Fruit fly (Drosophila melanogaster) whole organism, embryonic: ENCODE measurements around the gene CG9702.

ENCODE experiments used
- ATbp ChIP-seq: fragments of 200-800 bp; sonication (Bioruptor generic); optimal IDR thresholded peaks from 2 replicates; lab custom pipeline; 2017; ENCODE audit warnings: missing biosample characterization, mild to moderate bottlenecking, missing genetic modification characterization, missing genetic modification reagents
- Aef1 ChIP-seq: fragments of 200-800 bp; sonication (Bioruptor generic); IDR thresholded peaks from 3 replicates; pipeline ENCODE4 v1.3.6; 2022; ENCODE audit warnings: missing biosample characterization, missing genetic modification characterization
- Antp ChIP-seq: fragments of 200-800 bp; sonication (Bioruptor generic); optimal IDR thresholded peaks from 3 replicates; lab custom pipeline; 2016; ENCODE audit warnings: missing biosample characterization, missing genetic modification characterization
- Atf-2 ChIP-seq: fragments of 200-800 bp; sonication (Bioruptor generic); optimal IDR thresholded peaks from 2 replicates; lab custom pipeline; 2016; ENCODE audit warnings: missing biosample characterization, missing genetic modification characterization
- Atf6 ChIP-seq: fragments of 200-800 bp; sonication (Bioruptor generic); IDR thresholded peaks from 2 replicates; pipeline ENCODE4 v1.3.6; 2022; ENCODE audit warnings: missing biosample characterization, missing genetic modification characterization
- CG11723 ChIP-seq: fragments of 200-800 bp; sonication (Bioruptor generic); optimal IDR thresholded peaks from 2 replicates; lab custom pipeline; 2017; ENCODE audit warnings: missing biosample characterization, mild to moderate bottlenecking, missing genetic modification characterization
- CG15269 ChIP-seq: fragments of 200-800 bp; sonication (Bioruptor generic); optimal IDR thresholded peaks from 2 replicates; lab custom pipeline; 2018; ENCODE audit warnings: missing biosample characterization, mild to moderate bottlenecking, missing genetic modification characterization, moderate library complexity
- CG16815 ChIP-seq: fragments of 200-800 bp; sonication (Bioruptor generic); optimal IDR thresholded peaks from 3 replicates; lab custom pipeline; 2017; ENCODE audit warnings: missing biosample characterization, mild to moderate bottlenecking, missing genetic modification characterization
- CG18476 ChIP-seq: fragments of 200-800 bp; sonication (Bioruptor generic); optimal IDR thresholded peaks from 2 replicates; lab custom pipeline; 2016; ENCODE audit warnings: missing biosample characterization, mild to moderate bottlenecking, missing genetic modification characterization
- CG18619 ChIP-seq: fragments of 200-800 bp; sonication (Bioruptor generic); optimal IDR thresholded peaks from 3 replicates; lab custom pipeline; 2017; ENCODE audit warnings: missing biosample characterization, mild to moderate bottlenecking, missing genetic modification characterization
- CG32532 ChIP-seq: fragments of 200-800 bp; sonication (Bioruptor generic); IDR thresholded peaks from 2 replicates; pipeline ENCODE4 v1.3.6; 2022; ENCODE audit warnings: missing biosample characterization, missing genetic modification characterization
- CG3407 ChIP-seq: fragments of 200-800 bp; sonication (Bioruptor generic); optimal IDR thresholded peaks from 2 replicates; lab custom pipeline; 2018; ENCODE audit warnings: missing biosample characterization, mild to moderate bottlenecking, missing genetic modification characterization
- CG3847 ChIP-seq: fragments of 200-800 bp; sonication (Bioruptor generic); IDR thresholded peaks from 2 replicates; pipeline ENCODE4 v1.3.6; 2022; ENCODE audit warnings: missing biosample characterization, missing genetic modification characterization
- CG4328 ChIP-seq: fragments of 200-800 bp; sonication (Bioruptor generic); optimal IDR thresholded peaks from 3 replicates; lab custom pipeline; 2017; ENCODE audit warnings: missing biosample characterization, missing genetic modification reagents, missing genetic modification characterization
- CG6175 ChIP-seq: fragments of 200-800 bp; sonication (Bioruptor generic); IDR thresholded peaks from 3 replicates; pipeline ENCODE4 v1.3.6; 2022; ENCODE audit warnings: missing biosample characterization, missing genetic modification characterization
- CG6689 ChIP-seq: fragments of 200-800 bp; sonication (Bioruptor generic); IDR thresholded peaks from 2 replicates; pipeline ENCODE4 v1.3.6; 2022; ENCODE audit warnings: missing biosample characterization, missing genetic modification characterization
- CG6765 ChIP-seq: fragments of 200-800 bp; sonication (Bioruptor generic); optimal IDR thresholded peaks from 3 replicates; lab custom pipeline; 2017; ENCODE audit warnings: missing biosample characterization, mild to moderate bottlenecking, missing genetic modification characterization
- CG9797 ChIP-seq: fragments of 200-800 bp; sonication (Bioruptor generic); optimal IDR thresholded peaks from 3 replicates; lab custom pipeline; 2018; ENCODE audit warnings: missing biosample characterization, mild to moderate bottlenecking, missing genetic modification characterization
- CG9817 ChIP-seq: fragments of 200-800 bp; sonication (Bioruptor generic); optimal IDR thresholded peaks from 2 replicates; lab custom pipeline; 2018; ENCODE audit warnings: missing biosample characterization, mild to moderate bottlenecking, missing genetic modification characterization, moderate library complexity
- Dbx ChIP-seq: fragments of 200-800 bp; sonication (Bioruptor generic); IDR thresholded peaks from 3 replicates; pipeline ENCODE4 v1.3.6; 2022; ENCODE audit warnings: missing biosample characterization, missing genetic modification characterization
- Dfd ChIP-seq, 2 experiments: fragments of >200 bp; optimal IDR thresholded peaks; 2 replicates each; lab custom pipeline; 2017; ENCODE audit warnings: missing biosample characterization in 2 of 2, missing genetic modification characterization in 2 of 2
- Doc2 ChIP-seq: fragments of 200-800 bp; sonication (Bioruptor generic); IDR thresholded peaks from 2 replicates; pipeline ENCODE4 v1.3.6; 2022; ENCODE audit warnings: missing biosample characterization, missing genetic modification characterization
- Drgx ChIP-seq: fragments of 200-800 bp; sonication (Bioruptor generic); IDR thresholded peaks from 2 replicates; pipeline ENCODE4 v1.3.6; 2022; ENCODE audit warnings: missing biosample characterization, missing genetic modification characterization
- E2f1 ChIP-seq: fragments of 200-800 bp; sonication (Bioruptor generic); IDR thresholded peaks from 2 replicates; pipeline ENCODE4 v1.3.6; 2022; ENCODE audit warnings: missing biosample characterization, missing genetic modification characterization
- Hr78 ChIP-seq, 2 experiments: fragments of 200-800 bp in 1 of 2; fragments of >200 bp in 1 of 2; sonication (Bioruptor generic) in 1 of 2; optimal IDR thresholded peaks; 2 replicates each; lab custom pipeline; 2017 to 2019; ENCODE audit warnings: missing biosample characterization in 2 of 2, missing genetic modification characterization in 2 of 2, mild to moderate bottlenecking in 1 of 2, moderate library complexity in 1 of 2
- Lim3 ChIP-seq: fragments of 200-800 bp; sonication (Bioruptor generic); IDR thresholded peaks from 2 replicates; pipeline ENCODE4 v1.3.6; 2022; ENCODE audit warnings: missing biosample characterization, missing genetic modification characterization
- Mes4 ChIP-seq: fragments of 200-800 bp; sonication (Bioruptor generic); optimal IDR thresholded peaks from 2 replicates; lab custom pipeline; 2016; ENCODE audit warnings: missing biosample characterization, missing genetic modification characterization
- NK7.1 ChIP-seq: fragments of 200-800 bp; sonication (Bioruptor generic); optimal IDR thresholded peaks from 3 replicates; lab custom pipeline; 2016; ENCODE audit warnings: missing biosample characterization, missing genetic modification characterization
- Sin3A ChIP-seq: fragments of >200 bp; optimal IDR thresholded peaks from 2 replicates; lab custom pipeline; 2018
- Usf ChIP-seq: fragments of 200-800 bp; sonication (Bioruptor generic); optimal IDR thresholded peaks from 2 replicates; lab custom pipeline; 2017; ENCODE audit warnings: missing genotype, missing biosample characterization, missing genetic modification characterization
- Xrp1 ChIP-seq: fragments of 200-800 bp; sonication (Bioruptor generic); IDR thresholded peaks from 2 replicates; pipeline ENCODE4 v1.3.6; 2022; ENCODE audit warnings: missing biosample characterization, missing genetic modification characterization
- btn ChIP-seq: fragments of 200-800 bp; sonication (Bioruptor generic); optimal IDR thresholded peaks from 2 replicates; lab custom pipeline; 2016; ENCODE audit warnings: missing biosample characterization, missing genetic modification characterization
- croc ChIP-seq: fragments of 200-800 bp; sonication (Bioruptor generic); conservative IDR thresholded peaks from 3 replicates; pipeline ENCODE4 v1.3.6; 2022; ENCODE audit warnings: missing biosample characterization, missing genetic modification characterization
- dpn ChIP-seq, 2 experiments: fragments of 200-800 bp; sonication (Bioruptor generic); optimal IDR thresholded peaks; 3 replicates each; lab custom pipeline; 2016; ENCODE audit warnings: missing biosample characterization in 2 of 2, missing genetic modification characterization in 2 of 2
- exex ChIP-seq: fragments of 200-800 bp; sonication (Bioruptor generic); optimal IDR thresholded peaks from 4 replicates; lab custom pipeline; 2018; ENCODE audit warnings: missing biosample characterization, mild to moderate bottlenecking, missing genetic modification characterization, moderate library complexity
- fd3F ChIP-seq: fragments of 200-800 bp; sonication (Bioruptor generic); optimal IDR thresholded peaks from 2 replicates; lab custom pipeline; 2018; ENCODE audit warnings: missing biosample characterization, mild to moderate bottlenecking, missing genetic modification characterization, moderate library complexity
- lov ChIP-seq, 2 experiments: fragments of 200-800 bp in 1 of 2; fragments of >200 bp in 1 of 2; sonication (Bioruptor generic) in 1 of 2; IDR thresholded peaks in 1 of 2; optimal IDR thresholded peaks in 1 of 2; 2 replicates in 1 of 2; 3 replicates in 1 of 2; pipeline versions ENCODE4 v1.3.6 to Lab custom; 2017 to 2022; ENCODE audit warnings: missing biosample characterization in 1 of 2, missing genetic modification characterization in 1 of 2
- luna ChIP-seq: fragments of 200-800 bp; sonication (Bioruptor generic); optimal IDR thresholded peaks from 2 replicates; lab custom pipeline; 2016; ENCODE audit warnings: missing biosample characterization, missing genetic modification characterization
- maf-S ChIP-seq: fragments of 200-800 bp; sonication (Bioruptor generic); optimal IDR thresholded peaks from 2 replicates; lab custom pipeline; 2016; ENCODE audit warnings: missing biosample characterization, missing genetic modification characterization
- mam ChIP-seq: fragments of 200-800 bp; sonication (Bioruptor generic); optimal IDR thresholded peaks from 3 replicates; lab custom pipeline; 2016; ENCODE audit warnings: missing biosample characterization, missing genetic modification characterization
- pan ChIP-seq, 4 experiments: fragments of >200 bp in 3 of 4; fragments of 200-800 bp in 1 of 4; sonication (Bioruptor generic) in 1 of 4; optimal IDR thresholded peaks in 3 of 4; IDR thresholded peaks in 1 of 4; 2 replicates each; pipeline versions ENCODE4 v1.3.6 to Lab custom; 2017 to 2022; ENCODE audit warnings: missing biosample characterization in 2 of 4, missing genetic modification characterization in 2 of 4, mixed read lengths in 1 of 4
- pzg ChIP-seq: fragments of 200-800 bp; sonication (Bioruptor generic); optimal IDR thresholded peaks from 3 replicates; lab custom pipeline; 2018; ENCODE audit warnings: missing biosample characterization, mild to moderate bottlenecking, missing genetic modification characterization, moderate library complexity
- run ChIP-seq: fragments of 200-800 bp; sonication (Bioruptor generic); optimal IDR thresholded peaks from 3 replicates; lab custom pipeline; 2018; ENCODE audit warnings: missing biosample characterization, mild to moderate bottlenecking, missing genetic modification characterization
- sc ChIP-seq, 3 experiments: fragments of >200 bp in 2 of 3; fragments of 200-800 bp in 1 of 3; sonication (Bioruptor generic) in 1 of 3; optimal IDR thresholded peaks; 2 replicates in 2 of 3; 3 replicates in 1 of 3; lab custom pipeline; 2017; ENCODE audit warnings: mild to moderate bottlenecking in 1 of 3, missing biosample characterization in 1 of 3, missing genetic modification characterization in 1 of 3, missing genetic modification reagents in 1 of 3
- sd ChIP-seq: fragments of 200-800 bp; sonication (Bioruptor generic); optimal IDR thresholded peaks from 3 replicates; lab custom pipeline; 2018; ENCODE audit warnings: missing biosample characterization, mild to moderate bottlenecking, missing genetic modification characterization, moderate library complexity
- slbo ChIP-seq: fragments of 200-800 bp; sonication (Bioruptor generic); IDR thresholded peaks from 2 replicates; pipeline ENCODE4 v1.3.6; 2022; ENCODE audit warnings: missing biosample characterization, missing genetic modification characterization
- tll ChIP-seq, 2 experiments: fragments of 200-800 bp in 1 of 2; fragments of >200 bp in 1 of 2; sonication (Bioruptor generic) in 1 of 2; optimal IDR thresholded peaks; 2 replicates each; lab custom pipeline; 2017 to 2019; ENCODE audit warnings: missing biosample characterization in 2 of 2, missing genetic modification characterization in 2 of 2, mild to moderate bottlenecking in 1 of 2, moderate library complexity in 1 of 2

Gene CG9702

DNA sequence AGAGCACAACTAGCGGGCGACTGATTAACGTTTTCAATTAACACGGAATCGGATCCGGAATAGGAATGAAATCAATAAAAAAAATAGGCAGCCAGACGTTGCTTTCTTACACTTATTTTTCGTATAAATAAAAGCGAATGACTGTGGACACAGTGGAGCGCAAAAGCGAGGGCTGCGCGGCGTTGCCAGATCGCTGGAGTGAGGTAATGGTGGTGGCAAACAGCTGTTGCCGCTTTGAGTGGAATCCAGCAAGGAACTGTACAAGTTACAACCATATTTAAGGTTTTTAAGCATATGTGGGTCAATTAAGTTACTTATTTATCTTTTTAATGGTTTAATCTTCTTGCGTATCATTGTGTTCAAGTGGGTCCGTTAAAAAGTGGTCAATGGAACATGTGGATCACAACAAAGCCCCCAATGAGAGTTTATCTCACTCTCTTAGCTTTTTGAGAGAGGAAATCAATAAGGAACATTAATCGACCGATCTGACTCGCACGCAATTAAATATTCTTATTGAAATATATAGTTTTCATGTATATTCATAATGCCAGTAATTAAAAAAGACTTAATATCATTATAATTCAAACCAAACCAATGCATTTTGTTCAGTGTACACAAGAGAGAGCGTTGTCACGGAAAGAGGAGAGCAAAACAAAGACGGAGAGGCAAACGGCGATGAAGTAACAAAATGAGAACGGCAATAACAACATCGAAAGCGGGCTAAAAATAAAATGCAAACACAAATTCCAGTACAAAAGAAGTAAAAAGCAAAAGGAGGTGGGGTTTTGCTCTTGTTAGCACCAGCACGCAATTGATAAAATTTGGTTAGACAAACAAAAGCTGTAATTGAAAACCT, 21.2 kb downstream of the CG9702 start (continued):
- TF ChIP-seq Sin3A (lab: Kevin White, UChicago) (no peak), Usf (GFP tag; lab: Kevin White, UChicago) (peak; percentile 69), mam (GFP tag; lab: Kevin White, UChicago) (peak; percentile 87), CG9797 (GFP tag; lab: Kevin White, UChicago) (peak; percentile 6), exex (tag; lab: Kevin White, UChicago) (peak; percentile 31), Dfd (GFP tag; optimal IDR thresholded peaks at IDR 0.05; lab: Kevin White, UChicago) (no peak), CG18619 (peak; percentile 81), sc (optimal IDR thresholded peaks at IDR 0.05; lab: Kevin White, UChicago) (no peak), sc (GFP tag; optimal IDR thresholded peaks at IDR 0.05; lab: Kevin White, UChicago) (peak; percentile 80), tll (GFP tag; optimal IDR thresholded peaks at IDR 0.05; lab: Kevin White, UChicago) (peak in 1 of 2 experiments; percentile 6), Aef1 (GFP tag; lab: Robert Waterston, UW) (peak; percentile 88), CG4328 (peak; percentile 81), Antp (GFP tag; lab: Kevin White, UChicago) (peak; percentile 72), fd3F (GFP tag; lab: Kevin White, UChicago) (peak; percentile 82), luna (peak; percentile 62), pan (optimal IDR thresholded peaks at IDR 0.05; lab: Kevin White, UChicago) (no peak), pan (GFP tag; optimal IDR thresholded peaks at IDR 0.05 in 1 of 2, IDR thresholded peaks at IDR 0.05 in 1 of 2) (peak in 1 of 2 experiments; percentile 96), Atf6 (GFP tag; lab: Robert Waterston, UW) (peak; percentile 94), CG6689 (GFP tag; lab: Robert Waterston, UW) (peak; percentile 93), Drgx (peak; percentile 96), CG15269 (peak; percentile 90), run (peak; percentile 91), Hr78 (GFP tag; optimal IDR thresholded peaks at IDR 0.05; lab: Kevin White, UChicago) (peak in 1 of 2 experiments; percentile 55), CG9817 (tag; lab: Kevin White, UChicago) (peak; percentile 89), Dbx (GFP tag; lab: Robert Waterston, UW) (peak; percentile 92), dpn (GFP tag; optimal IDR thresholded peaks at IDR 0.05; lab: Kevin White, UChicago) (peak; percentile 90 to 91), CG6175 (GFP tag; lab: Robert Waterston, UW) (peak; percentile 86), CG18476 (GFP tag; lab: Kevin White, UChicago) (peak; percentile 92), CG3407 (peak; percentile 82), CG11723 (GFP tag; lab: Kevin White, UChicago) (peak; percentile 77), pzg (GFP tag; lab: Kevin White, UChicago) (peak; percentile 2), ATbp (GFP tag; lab: Kevin White, UChicago) (peak; percentile 93), Xrp1 (GFP tag; lab: Robert Waterston, UW) (peak; percentile 95), lov (optimal IDR thresholded peaks at IDR 0.05; lab: Kevin White, UChicago) (no peak), lov (GFP tag; IDR thresholded peaks at IDR 0.05; lab: Robert Waterston, UW) (peak; percentile 96), btn (GFP tag; lab: Kevin White, UChicago) (peak; percentile 58), Mes4 (GFP tag; lab: Kevin White, UChicago) (peak; percentile 86), CG16815 (GFP tag; lab: Kevin White, UChicago) (peak; percentile 64), CG32532 (peak; percentile 96), CG3847 (GFP tag; lab: Robert Waterston, UW) (peak; percentile 90), maf-S (GFP tag; lab: Kevin White, UChicago) (peak; percentile 84), Doc2 (GFP tag; lab: Robert Waterston, UW) (0 out of 2 replicates have a peak, but pooled peaks have one; percentile 43), Atf-2 (peak; percentile 78), Lim3 (peak; percentile 77), croc (GFP tag; lab: Robert Waterston, UW) (peak; percentile 72), CG6765 (GFP tag; lab: Kevin White, UChicago) (peak; percentile 89), E2f1 (GFP tag; lab: Robert Waterston, UW) (peak; percentile 94), NK7.1 (peak; percentile 85), slbo (peak; percentile 94), sd (tag; lab: Kevin White, UChicago) (peak; percentile 90)
